Worm (Caenorhabditis elegans) whole organism, L2 larva: ENCODE measurements around the gene nrsn-1.

ENCODE experiments used
- Y55F3AM.14 ChIP-seq: fragments of 200-800 bp; sonication (Bioruptor generic); optimal IDR thresholded peaks from 2 replicates; lab custom pipeline; 2018; ENCODE audit warnings: mild to moderate bottlenecking, missing genetic modification characterization, missing compliant biosample characterization
- alr-1 ChIP-seq: fragments of 150-350 bp; optimal IDR thresholded peaks from 2 replicates; lab custom pipeline; 2014; ENCODE audit warnings: missing biosample characterization, missing genetic modification characterization
- aly-2 ChIP-seq: fragments of 150-350 bp; optimal IDR thresholded peaks from 2 replicates; lab custom pipeline; 2014; ENCODE audit warnings: missing biosample characterization, missing genetic modification characterization
- dmd-4 ChIP-seq: sonication (generic microtip); optimal IDR thresholded peaks from 2 replicates; lab custom pipeline; 2017; ENCODE audit warnings: missing biosample characterization, missing genetic modification characterization
- elt-1 ChIP-seq: fragments of 150-350 bp; optimal IDR thresholded peaks from 2 replicates; lab custom pipeline; 2014; ENCODE audit warnings: missing biosample characterization, missing genetic modification characterization
- gmeb-1 ChIP-seq: fragments of 150-350 bp; optimal IDR thresholded peaks from 2 replicates; lab custom pipeline; 2014; ENCODE audit warnings: missing biosample characterization, missing genetic modification characterization
- lin-11 ChIP-seq: fragments of 150-350 bp; sonication (generic microtip); optimal IDR thresholded peaks from 2 replicates; lab custom pipeline; 2014; ENCODE audit warnings: missing biosample characterization, missing genetic modification characterization, inconsistent platforms, mixed read lengths
- lin-13 ChIP-seq: fragments of 150-350 bp; optimal IDR thresholded peaks from 2 replicates; lab custom pipeline; 2014; ENCODE audit warnings: missing biosample characterization, missing genetic modification reagents, missing genetic modification characterization
- lsy-2 ChIP-seq, 2 experiments: fragments of 150-350 bp in 1 of 2; sonication (generic microtip) in 1 of 2; optimal IDR thresholded peaks; 2 replicates each; lab custom pipeline; 2014 to 2017; ENCODE audit warnings: missing biosample characterization in 2 of 2, missing genetic modification characterization in 2 of 2
- mab-5 ChIP-seq: fragments of 150-350 bp; optimal IDR thresholded peaks from 2 replicates; lab custom pipeline; 2014; ENCODE audit warnings: missing biosample characterization, missing genetic modification characterization
- nhr-10 ChIP-seq: sonication (generic microtip); optimal IDR thresholded peaks from 2 replicates; lab custom pipeline; 2017; ENCODE audit warnings: missing biosample characterization, missing genetic modification characterization
- nhr-12 ChIP-seq: fragments of 150-350 bp; optimal IDR thresholded peaks from 2 replicates; lab custom pipeline; 2014; ENCODE audit warnings: missing biosample characterization, missing genetic modification characterization
- nhr-21 ChIP-seq: fragments of 150-350 bp; optimal IDR thresholded peaks from 2 replicates; lab custom pipeline; 2014; ENCODE audit warnings: missing biosample characterization, missing genetic modification characterization
- nhr-77 ChIP-seq: fragments of 150-350 bp; optimal IDR thresholded peaks from 2 replicates; lab custom pipeline; 2014; ENCODE audit warnings: missing biosample characterization, missing genetic modification characterization
- peb-1 ChIP-seq: fragments of 150-350 bp; optimal IDR thresholded peaks from 2 replicates; lab custom pipeline; 2014; ENCODE audit warnings: missing biosample characterization, missing genetic modification characterization
- sem-4 ChIP-seq: fragments of 150-350 bp; optimal IDR thresholded peaks from 2 replicates; lab custom pipeline; 2014; ENCODE audit warnings: missing biosample characterization, missing genetic modification reagents, missing genetic modification characterization
- snpc-4 ChIP-seq: fragments of 150-350 bp; optimal IDR thresholded peaks from 2 replicates; lab custom pipeline; 2014; ENCODE audit warnings: missing biosample characterization, missing genetic modification characterization
- unc-62 ChIP-seq: fragments of 150-350 bp; optimal IDR thresholded peaks from 2 replicates; lab custom pipeline; 2014; ENCODE audit warnings: missing biosample characterization, missing genetic modification reagents, missing genetic modification characterization
- ztf-11 ChIP-seq: sonication (generic microtip); optimal IDR thresholded peaks from 2 replicates; lab custom pipeline; 2017; ENCODE audit warnings: missing biosample characterization, missing genetic modification characterization

The nrsn-1 gene

DNA sequence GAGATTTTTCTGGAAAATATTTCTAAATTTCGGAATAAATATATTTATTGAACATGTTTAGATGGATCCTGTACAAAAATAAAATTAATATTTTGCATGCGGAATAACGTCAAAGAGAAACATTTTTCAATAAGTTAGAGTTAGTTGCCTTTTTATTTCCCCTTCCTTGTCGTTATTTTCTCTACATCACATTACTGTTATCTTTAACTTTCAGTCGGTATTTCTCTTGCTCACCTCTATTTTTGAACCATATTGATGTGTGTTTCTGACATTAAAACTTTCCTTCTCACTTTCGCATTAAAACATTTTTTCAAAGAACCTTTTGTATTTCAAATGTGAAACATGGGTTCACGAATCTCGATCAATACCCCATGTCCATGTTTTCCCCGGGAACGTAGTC is 45.3 kb downstream of the nrsn-1 start, which contains the start of gene Y39H10B.3:
Gene Y39H10B.3 (plus strand): TSS at position 301 of the 400 bp plus-strand sequence.
- no peak for TF ChIP-seq dmd-4 (tag; lab: Kevin White, UChicago)

DNA sequence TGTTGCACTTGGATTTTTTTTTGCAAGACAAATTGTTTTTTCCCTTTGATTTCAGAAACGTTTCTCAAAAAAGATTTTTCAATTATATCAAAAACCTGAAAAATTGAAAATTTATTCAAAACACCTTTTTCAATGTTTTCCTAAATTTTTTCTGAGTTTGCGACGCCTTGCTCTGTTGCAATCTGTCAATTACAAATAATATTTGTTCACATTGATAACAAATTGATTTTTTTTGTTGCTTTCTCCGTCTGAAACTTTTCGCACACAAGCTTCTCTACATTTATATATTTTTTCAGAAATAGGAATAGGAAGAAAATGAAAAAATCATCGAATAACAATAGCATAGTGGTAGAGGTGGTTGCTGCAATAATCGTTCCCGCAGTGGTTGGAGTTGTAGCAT is 47.3 kb downstream of the nrsn-1 start, which contains the start of gene Y39H10B.2:
Gene Y39H10B.2 (plus strand): TSS at position 301 of the 400 bp plus-strand sequence.
- no peak for TF ChIP-seq ztf-11 (tag; lab: Kevin White, UChicago)
- no peak for TF ChIP-seq lin-11
- no peak for TF ChIP-seq elt-1 (tag; lab: Kevin White, UChicago)
- no peak for TF ChIP-seq snpc-4
- no peak for TF ChIP-seq unc-62
- no peak for TF ChIP-seq Y55F3AM.14 (GFP tag; lab: Kevin White, UChicago)
- TF ChIP-seq alr-1, result no peak
- TF ChIP-seq gmeb-1 (tag; lab: Kevin White, UChicago), result no peak
- TF ChIP-seq nhr-10 (tag; lab: Kevin White, UChicago), result no peak
- TF ChIP-seq nhr-21 (tag; lab: Kevin White, UChicago), result no peak

DNA sequence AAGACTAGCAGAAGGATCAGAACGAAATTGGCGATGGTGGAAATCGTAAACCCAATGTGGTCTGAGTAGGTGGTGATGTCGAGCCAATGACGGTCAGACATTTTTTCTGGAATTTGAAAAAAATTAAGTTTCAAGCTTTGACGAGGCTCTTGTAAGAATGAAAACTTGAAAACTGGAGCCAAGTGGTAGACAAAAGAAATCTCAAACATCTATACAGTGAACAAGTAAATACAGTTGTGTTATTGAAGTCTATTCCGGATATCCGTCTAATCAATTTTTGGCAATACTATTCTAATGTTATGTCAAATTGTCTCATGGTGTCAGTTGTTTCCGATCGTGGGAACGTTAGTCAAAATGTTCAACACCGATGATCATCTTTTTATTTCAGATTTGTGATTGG is 48.9 kb downstream of the nrsn-1 start, which contains the start of gene str-113:
Gene str-113 (minus strand): TSS at position 101 of the 400 bp plus-strand sequence.
- TF ChIP-seq gmeb-1 (tag; lab: Kevin White, UChicago) (no peak), nhr-21 (tag; lab: Kevin White, UChicago) (no peak), elt-1 (tag; lab: Kevin White, UChicago) (no peak), lin-13 (GFP tag; lab: Kevin White, UChicago) (no peak), Y55F3AM.14 (GFP tag; lab: Kevin White, UChicago) (no peak), mab-5 (tag; lab: Kevin White, UChicago) (no peak), peb-1 (tag; lab: Kevin White, UChicago) (no peak), sem-4 (tag; lab: Kevin White, UChicago) (no peak), aly-2 (tag; lab: Kevin White, UChicago) (no peak), nhr-12 (tag; lab: Kevin White, UChicago) (no peak), lsy-2 (tag; optimal IDR thresholded peaks at IDR 0.05; lab: Kevin White, UChicago) (no peak), snpc-4 (no peak), nhr-77 (tag; lab: Kevin White, UChicago) (no peak)
